Worm (Caenorhabditis elegans) whole organism, young adult: ENCODE measurements around the gene T07C4.3.

Source experiments
- B0035.1 ChIP-seq: sonication (generic microtip); optimal IDR thresholded peaks from 2 replicates; lab custom pipeline; 2016; ENCODE audit warnings: missing genetic modification characterization, mild to moderate bottlenecking, missing compliant biosample characterization, missing genotype, missing genetic modification reagents
- C17E4.6 ChIP-seq: fragments of 200-800 bp; sonication (Bioruptor generic); IDR thresholded peaks from 2 replicates; pipeline ENCODE4 v1.3.6; 2022; ENCODE audit warnings: missing genetic modification reagents, missing genetic modification characterization, missing compliant biosample characterization
- akir-1 ChIP-seq: fragments of 200-800 bp; sonication (Bioruptor generic); optimal IDR thresholded peaks from 2 replicates; lab custom pipeline; 2018; ENCODE audit warnings: mild to moderate bottlenecking, missing genetic modification characterization, moderate library complexity, missing compliant biosample characterization
- ama-1 ChIP-seq, 3 experiments: fragments of 150-350 bp in 1 of 3; sonication (generic microtip) in 2 of 3; optimal IDR thresholded peaks; 2 replicates each; lab custom pipeline; 2014 to 2018; ENCODE audit warnings: missing biosample characterization in 2 of 3, missing genetic modification characterization in 2 of 3, missing genetic modification reagents in 2 of 3
- ccch-3 ChIP-seq: fragments of 200-800 bp; sonication (Bioruptor generic); optimal IDR thresholded peaks from 2 replicates; lab custom pipeline; 2018; ENCODE audit warnings: mild to moderate bottlenecking, missing genetic modification characterization, missing compliant biosample characterization
- egl-44 ChIP-seq: fragments of 200-800 bp; sonication (Bioruptor generic); IDR thresholded peaks from 2 replicates; pipeline ENCODE4 v1.3.6; 2022; ENCODE audit warnings: missing genetic modification reagents, missing genetic modification characterization, missing compliant biosample characterization
- ets-4 ChIP-seq: fragments of 200-800 bp; sonication (Bioruptor generic); optimal IDR thresholded peaks from 2 replicates; lab custom pipeline; 2018; ENCODE audit warnings: mild to moderate bottlenecking, missing genetic modification characterization, missing compliant biosample characterization
- hlh-26 ChIP-seq: fragments of 200-800 bp; sonication (Bioruptor generic); conservative IDR thresholded peaks from 2 replicates; pipeline ENCODE4 v1.3.6; 2022; ENCODE audit warnings: missing genetic modification reagents, missing genetic modification characterization, missing compliant biosample characterization
- let-526 ChIP-seq: fragments of 200-800 bp; sonication (Bioruptor generic); IDR thresholded peaks from 2 replicates; pipeline ENCODE4 v1.3.6; 2022; ENCODE audit warnings: missing genetic modification reagents, missing genetic modification characterization, missing compliant biosample characterization
- madf-6 ChIP-seq: fragments of 200-800 bp; sonication (Bioruptor generic); IDR thresholded peaks from 2 replicates; pipeline ENCODE4 v1.3.6; 2022; ENCODE audit warnings: missing genetic modification reagents, missing genetic modification characterization, missing compliant biosample characterization
- nhr-120 ChIP-seq: fragments of 200-800 bp; sonication (Bioruptor generic); IDR thresholded peaks from 2 replicates; pipeline ENCODE4 v1.3.6; 2022; ENCODE audit warnings: missing genetic modification characterization, missing compliant biosample characterization
- zim-3 ChIP-seq: sonication (generic microtip); optimal IDR thresholded peaks from 2 replicates; lab custom pipeline; 2017; ENCODE audit warnings: mild to moderate bottlenecking, missing genetic modification characterization, moderate library complexity, missing compliant biosample characterization

ce11 chrIII:10379632-10380031, 27.7 kb downstream of the T07C4.3 start:
- no peak for TF ChIP-seq ets-4 (GFP tag; lab: Kevin White, UChicago)
- no peak for TF ChIP-seq C17E4.6 (GFP tag; lab: Robert Waterston, UW)
- TF ChIP-seq ccch-3 = no peak
- TF ChIP-seq egl-44 = no peak
- TF ChIP-seq ama-1 (optimal IDR thresholded peaks at IDR 0.05; lab: Kevin White, UChicago) = no peak
- no peak for TF ChIP-seq ama-1 (GFP tag; optimal IDR thresholded peaks at IDR 0.05; lab: Kevin White, UChicago)
- no peak for TF ChIP-seq nhr-120 (GFP tag; lab: Robert Waterston, UW)
- TF ChIP-seq let-526 (GFP tag; lab: Robert Waterston, UW) = no peak
- no peak for TF ChIP-seq hlh-26 (GFP tag; lab: Robert Waterston, UW)
- no peak for TF ChIP-seq B0035.1
- TF ChIP-seq akir-1 (GFP tag; lab: Kevin White, UChicago) = no peak
- TF ChIP-seq madf-6 (GFP tag; lab: Robert Waterston, UW) = no peak
- TF ChIP-seq zim-3 (tag; lab: Kevin White, UChicago) = no peak
